Fruit fly (Drosophila melanogaster): ENCODE measurements around the gene CG31156.

dm6 chr3R:22613448-22613847 is at the start of gene CG31156, which contains the start of gene mRRF2:
- TF ChIP-seq CG9705 (GFP tag; optimal IDR thresholded peaks at IDR 0.05): no peak
- TF ChIP-seq rgr (GFP tag; optimal IDR thresholded peaks at IDR 0.05): no peak
- no peak for TF ChIP-seq Myc (optimal IDR thresholded peaks at IDR 0.05)
- TF ChIP-seq pan (optimal IDR thresholded peaks at IDR 0.05): no peak
- TF ChIP-seq ey (GFP tag; optimal IDR thresholded peaks at IDR 0.05): no peak
- TF ChIP-seq psq (GFP tag; optimal IDR thresholded peaks at IDR 0.05): no peak
- no peak for TF ChIP-seq fru (GFP tag; optimal IDR thresholded peaks at IDR 0.05)
- no peak for TF ChIP-seq Dfd (GFP tag; optimal IDR thresholded peaks at IDR 0.05)
- TF ChIP-seq CG32264 (GFP tag; optimal IDR thresholded peaks at IDR 0.05): no peak
- TF ChIP-seq usp (GFP tag; optimal IDR thresholded peaks at IDR 0.05): no peak
- TF ChIP-seq woc (GFP tag; optimal IDR thresholded peaks at IDR 0.05): no peak
- no peak for TF ChIP-seq sv (GFP tag; optimal IDR thresholded peaks at IDR 0.05)
- no peak for TF ChIP-seq Mio (GFP tag; optimal IDR thresholded peaks at IDR 0.05)
